Worm (Caenorhabditis elegans) whole organism, midembryonic: ENCODE results near the gene C28H8.3.

Experiments used
- cog-1 ChIP-seq: sonication (generic microtip); optimal IDR thresholded peaks from 2 replicates; lab custom pipeline; 2016; ENCODE audit warnings: missing genetic modification characterization, missing compliant biosample characterization
- klf-2 ChIP-seq: fragments of 200-800 bp; sonication (Bioruptor generic); conservative IDR thresholded peaks from 2 replicates; pipeline ENCODE4 v1.3.6; 2022; ENCODE audit warnings: missing genetic modification reagents, missing genetic modification characterization, missing compliant biosample characterization
- ref-1 ChIP-seq: fragments of 200-800 bp; sonication (Bioruptor generic); conservative IDR thresholded peaks from 2 replicates; pipeline ENCODE4 v1.3.6; 2022; ENCODE audit warnings: missing genetic modification reagents, missing genetic modification characterization, missing compliant biosample characterization
- ztf-29 ChIP-seq: fragments of 200-800 bp; sonication (Bioruptor generic); IDR thresholded peaks from 2 replicates; pipeline ENCODE4 v1.3.6; 2022; ENCODE audit warnings: missing genetic modification reagents, missing genetic modification characterization, missing compliant biosample characterization

- TF ChIP-seq klf-2 (GFP tag; lab: Robert Waterston, UW) (no peak), ref-1 (no peak), ztf-29 (GFP tag; lab: Robert Waterston, UW) (no peak), cog-1 (no peak)
Observed at ce11 chrIII:5945865-5946264, 37.4 kb downstream of the C28H8.3 start, which contains the start of gene F25B5.5.
